Fruit fly (Drosophila melanogaster) whole organism, embryonic: ENCODE measurements around the gene CG32939.
A peak's percentile ranks its signal among the peaks of the same experiment; 100 is the strongest.

Experiments used
- Abd-B ChIP-seq: fragments of 200-800 bp; sonication (Bioruptor generic); optimal IDR thresholded peaks from 2 replicates; lab custom pipeline; 2018; ENCODE audit warnings: missing biosample characterization, mild to moderate bottlenecking, missing genetic modification characterization, moderate library complexity
- Atf6 ChIP-seq: fragments of 200-800 bp; sonication (Bioruptor generic); IDR thresholded peaks from 2 replicates; pipeline ENCODE4 v1.3.6; 2022; ENCODE audit warnings: missing biosample characterization, missing genetic modification characterization
- B-H1 ChIP-seq: fragments of 200-800 bp; sonication (Bioruptor generic); IDR thresholded peaks from 3 replicates; pipeline ENCODE4 v1.3.6; 2022; ENCODE audit warnings: missing biosample characterization, missing genetic modification characterization
- BtbVII ChIP-seq: fragments of 200-800 bp; sonication (Bioruptor generic); optimal IDR thresholded peaks from 3 replicates; lab custom pipeline; 2017; ENCODE audit warnings: missing biosample characterization, mild to moderate bottlenecking, missing genetic modification characterization
- CG1024 ChIP-seq: fragments of 200-800 bp; sonication (Bioruptor generic); IDR thresholded peaks from 2 replicates; pipeline ENCODE4 v1.3.6; 2022; ENCODE audit warnings: missing biosample characterization, missing genetic modification characterization
- CG11247 ChIP-seq: fragments of 200-800 bp; sonication (Bioruptor generic); IDR thresholded peaks from 2 replicates; pipeline ENCODE4 v1.3.6; 2022; ENCODE audit warnings: missing biosample characterization, missing genetic modification characterization
- CG11504 ChIP-seq: fragments of 200-800 bp; sonication (Bioruptor generic); optimal IDR thresholded peaks from 3 replicates; lab custom pipeline; 2019; ENCODE audit warnings: missing biosample characterization, mild to moderate bottlenecking, missing genetic modification characterization, moderate library complexity
- CG11696 ChIP-seq: fragments of 200-800 bp; sonication (Bioruptor generic); IDR thresholded peaks from 2 replicates; pipeline ENCODE4 v1.3.6; 2022; ENCODE audit warnings: missing biosample characterization, missing genetic modification characterization
- CG12071 ChIP-seq: fragments of 200-800 bp; sonication (Bioruptor generic); optimal IDR thresholded peaks from 3 replicates; lab custom pipeline; 2018; ENCODE audit warnings: missing biosample characterization, mild to moderate bottlenecking, missing genetic modification characterization
- CG12659 ChIP-seq: fragments of 200-800 bp; sonication (Bioruptor generic); optimal IDR thresholded peaks from 3 replicates; lab custom pipeline; 2017; ENCODE audit warnings: mild to moderate bottlenecking, missing biosample characterization, missing genetic modification reagents, missing genetic modification characterization
- CG15011 ChIP-seq: fragments of 200-800 bp; sonication (Bioruptor generic); optimal IDR thresholded peaks from 3 replicates; lab custom pipeline; 2018; ENCODE audit warnings: missing biosample characterization, mild to moderate bottlenecking, missing genetic modification characterization
- CG15479 ChIP-seq: fragments of 200-800 bp; sonication (Bioruptor generic); optimal IDR thresholded peaks from 3 replicates; lab custom pipeline; 2019; ENCODE audit warnings: missing biosample characterization, mild to moderate bottlenecking, missing genetic modification characterization, moderate library complexity
- CG17385 ChIP-seq: fragments of 200-800 bp; sonication (Bioruptor generic); optimal IDR thresholded peaks from 3 replicates; lab custom pipeline; 2018; ENCODE audit warnings: missing biosample characterization, mild to moderate bottlenecking, missing genetic modification characterization
- CG2120 ChIP-seq: fragments of 200-800 bp; sonication (Bioruptor generic); optimal IDR thresholded peaks from 3 replicates; lab custom pipeline; 2016; ENCODE audit warnings: missing biosample characterization, missing genetic modification characterization
- CG3281 ChIP-seq: fragments of 200-800 bp; sonication (Bioruptor generic); optimal IDR thresholded peaks from 3 replicates; lab custom pipeline; 2017; ENCODE audit warnings: missing biosample characterization, mild to moderate bottlenecking, missing genetic modification characterization
- CG33557 ChIP-seq: fragments of 200-800 bp; sonication (Bioruptor generic); optimal IDR thresholded peaks from 2 replicates; lab custom pipeline; 2019; ENCODE audit warnings: missing biosample characterization, mild to moderate bottlenecking, missing genetic modification characterization, moderate library complexity
- CG4360 ChIP-seq: fragments of 200-800 bp; sonication (Bioruptor generic); IDR thresholded peaks from 2 replicates; pipeline ENCODE4 v1.3.6; 2022; ENCODE audit warnings: missing biosample characterization, missing genetic modification characterization
- CG4617 ChIP-seq: fragments of 200-800 bp; sonication (Bioruptor generic); optimal IDR thresholded peaks from 3 replicates; lab custom pipeline; 2016; ENCODE audit warnings: missing biosample characterization, missing genetic modification characterization, borderline replicate concordance
- CG7786 ChIP-seq: fragments of 200-800 bp; sonication (Bioruptor generic); optimal IDR thresholded peaks from 2 replicates; lab custom pipeline; 2016; ENCODE audit warnings: missing biosample characterization, missing genetic modification characterization
- CG7987 ChIP-seq: fragments of 200-800 bp; sonication (Bioruptor generic); optimal IDR thresholded peaks from 2 replicates; lab custom pipeline; 2018; ENCODE audit warnings: missing biosample characterization, mild to moderate bottlenecking, missing genetic modification characterization, moderate library complexity
- CTCF ChIP-seq: fragments of 200-800 bp; sonication (Bioruptor generic); optimal IDR thresholded peaks from 2 replicates; lab custom pipeline; 2017; ENCODE audit warnings: missing biosample characterization, mild to moderate bottlenecking, missing genetic modification characterization, moderate library complexity
- Camta ChIP-seq: fragments of 200-800 bp; sonication (Bioruptor generic); optimal IDR thresholded peaks from 2 replicates; lab custom pipeline; 2016; ENCODE audit warnings: missing biosample characterization, missing genetic modification characterization
- CkIIα-i1 ChIP-seq: fragments of 200-800 bp; sonication (Bioruptor generic); IDR thresholded peaks from 2 replicates; pipeline ENCODE4 v1.3.6; 2022; ENCODE audit warnings: missing biosample characterization, missing genetic modification characterization
- D19B ChIP-seq: fragments of 200-800 bp; sonication (Bioruptor generic); optimal IDR thresholded peaks from 2 replicates; lab custom pipeline; 2017; ENCODE audit warnings: missing biosample characterization, mild to moderate bottlenecking, missing genetic modification characterization
- Fer2 ChIP-seq: fragments of 200-800 bp; sonication (Bioruptor generic); optimal IDR thresholded peaks from 2 replicates; lab custom pipeline; 2018; ENCODE audit warnings: missing biosample characterization, mild to moderate bottlenecking, missing genetic modification characterization, moderate library complexity
- Jarid2 ChIP-seq: fragments of 200-800 bp; sonication (Bioruptor generic); optimal IDR thresholded peaks from 3 replicates; lab custom pipeline; 2017; ENCODE audit warnings: mild to moderate bottlenecking, missing biosample characterization, missing genetic modification reagents, missing genetic modification characterization
- MBD-R2 ChIP-seq: fragments of 200-800 bp; sonication (Bioruptor generic); IDR thresholded peaks from 2 replicates; pipeline ENCODE4 v1.3.6; 2022; ENCODE audit warnings: missing biosample characterization, missing genetic modification characterization
- Meics ChIP-seq: fragments of 200-800 bp; sonication (Bioruptor generic); optimal IDR thresholded peaks from 2 replicates; lab custom pipeline; 2017; ENCODE audit warnings: missing biosample characterization, mild to moderate bottlenecking, missing genetic modification characterization
- NfI ChIP-seq: fragments of 200-800 bp; sonication (Bioruptor generic); optimal IDR thresholded peaks from 3 replicates; lab custom pipeline; 2018; ENCODE audit warnings: missing biosample characterization, mild to moderate bottlenecking, missing genetic modification characterization, moderate library complexity
- Opbp ChIP-seq: fragments of 200-800 bp; sonication (Bioruptor generic); IDR thresholded peaks from 3 replicates; pipeline ENCODE4 v1.3.6; 2022; ENCODE audit warnings: missing biosample characterization, missing genetic modification characterization; ENCODE audit not compliant: partially characterized antibody
- Xrp1 ChIP-seq: fragments of 200-800 bp; sonication (Bioruptor generic); IDR thresholded peaks from 2 replicates; pipeline ENCODE4 v1.3.6; 2022; ENCODE audit warnings: missing biosample characterization, missing genetic modification characterization
- abd-A ChIP-seq: fragments of 200-800 bp; sonication (Bioruptor generic); optimal IDR thresholded peaks from 3 replicates; lab custom pipeline; 2019; ENCODE audit warnings: missing biosample characterization, mild to moderate bottlenecking, missing genetic modification characterization, moderate library complexity
- aop ChIP-seq: fragments of 200-800 bp; sonication (Bioruptor generic); IDR thresholded peaks from 2 replicates; pipeline ENCODE4 v1.3.6; 2022; ENCODE audit warnings: missing biosample characterization, missing genetic modification characterization
- br ChIP-seq: fragments of >200 bp; optimal IDR thresholded peaks from 2 replicates; lab custom pipeline; 2017
- bsh ChIP-seq, 2 experiments: fragments of 200-800 bp; sonication (Bioruptor generic); optimal IDR thresholded peaks; 2 replicates each; lab custom pipeline; 2017 to 2018; ENCODE audit warnings: mild to moderate bottlenecking in 2 of 2, missing biosample characterization in 2 of 2, missing genetic modification characterization in 2 of 2, moderate library complexity in 1 of 2
- cg ChIP-seq: fragments of 200-800 bp; sonication (Bioruptor generic); optimal IDR thresholded peaks from 3 replicates; lab custom pipeline; 2019; ENCODE audit warnings: missing biosample characterization, mild to moderate bottlenecking, missing genetic modification characterization, moderate library complexity
- croc ChIP-seq: fragments of 200-800 bp; sonication (Bioruptor generic); conservative IDR thresholded peaks from 3 replicates; pipeline ENCODE4 v1.3.6; 2022; ENCODE audit warnings: missing biosample characterization, missing genetic modification characterization
- danr ChIP-seq: fragments of 200-800 bp; sonication (Bioruptor generic); IDR thresholded peaks from 2 replicates; pipeline ENCODE4 v1.3.6; 2022; ENCODE audit warnings: missing biosample characterization, missing genetic modification characterization
- dimm ChIP-seq: fragments of 200-800 bp; sonication (Bioruptor generic); IDR thresholded peaks from 2 replicates; pipeline ENCODE4 v1.3.6; 2022; ENCODE audit warnings: missing biosample characterization, missing genetic modification characterization
- dysf ChIP-seq: fragments of 200-800 bp; sonication (Bioruptor generic); IDR thresholded peaks from 3 replicates; pipeline ENCODE4 v1.3.6; 2022; ENCODE audit warnings: missing biosample characterization, missing genetic modification characterization
- gcm ChIP-seq: fragments of 200-800 bp; sonication (Bioruptor generic); optimal IDR thresholded peaks from 2 replicates; lab custom pipeline; 2019; ENCODE audit warnings: missing biosample characterization, mild to moderate bottlenecking, missing genetic modification characterization, moderate library complexity
- gro ChIP-seq: fragments of 200-800 bp; sonication (Bioruptor generic); optimal IDR thresholded peaks from 2 replicates; lab custom pipeline; 2016; ENCODE audit warnings: missing biosample characterization, missing genetic modification characterization
- gsb ChIP-seq: fragments of 200-800 bp; sonication (Bioruptor generic); IDR thresholded peaks from 2 replicates; pipeline ENCODE4 v1.3.6; 2022; ENCODE audit warnings: missing biosample characterization, missing genetic modification characterization
- mirr ChIP-seq: fragments of 200-800 bp; sonication (Bioruptor generic); optimal IDR thresholded peaks from 3 replicates; lab custom pipeline; 2018; ENCODE audit warnings: missing biosample characterization, mild to moderate bottlenecking, missing genetic modification characterization
- pho ChIP-seq: fragments of 200-800 bp; sonication (Bioruptor generic); optimal IDR thresholded peaks from 2 replicates; lab custom pipeline; 2016; ENCODE audit warnings: missing biosample characterization, missing genetic modification characterization
- psq ChIP-seq: fragments of 200-800 bp; sonication (Bioruptor generic); optimal IDR thresholded peaks from 2 replicates; lab custom pipeline; 2017; ENCODE audit warnings: missing biosample characterization, missing genetic modification characterization
- pum ChIP-seq: fragments of 200-800 bp; sonication (Bioruptor generic); optimal IDR thresholded peaks from 2 replicates; lab custom pipeline; 2016; ENCODE audit warnings: missing biosample characterization, missing genetic modification characterization
- rib ChIP-seq: fragments of 200-800 bp; sonication (Bioruptor generic); IDR thresholded peaks from 2 replicates; pipeline ENCODE4 v1.3.6; 2022; ENCODE audit warnings: missing biosample characterization, missing genetic modification characterization
- ro ChIP-seq: fragments of 200-800 bp; sonication (Bioruptor generic); IDR thresholded peaks from 2 replicates; pipeline ENCODE4 v1.3.6; 2022; ENCODE audit warnings: missing biosample characterization, missing genetic modification characterization
- schlank ChIP-seq: fragments of 200-800 bp; sonication (Bioruptor generic); optimal IDR thresholded peaks from 2 replicates; lab custom pipeline; 2018; ENCODE audit warnings: missing biosample characterization, mild to moderate bottlenecking, missing genetic modification characterization
- scrt ChIP-seq: fragments of 200-800 bp; sonication (Bioruptor generic); optimal IDR thresholded peaks from 2 replicates; lab custom pipeline; 2018; ENCODE audit warnings: missing biosample characterization, mild to moderate bottlenecking, missing genetic modification characterization, moderate library complexity
- seq ChIP-seq: fragments of 200-800 bp; sonication (Bioruptor generic); IDR thresholded peaks from 2 replicates; pipeline ENCODE4 v1.3.6; 2022; ENCODE audit warnings: missing biosample characterization, missing genetic modification characterization
- zen ChIP-seq: fragments of 200-800 bp; sonication (Bioruptor generic); optimal IDR thresholded peaks from 3 replicates; lab custom pipeline; 2018; ENCODE audit warnings: missing biosample characterization, mild to moderate bottlenecking, missing genetic modification characterization, moderate library complexity

Gene CG32939

dm6 chr3R:9677734-9678341 is 15.0 kb upstream of the CG32939 start, which contains the start of gene p23 (continued):
- TF ChIP-seq CG11504 (no peak), CG1024 (GFP tag; lab: Robert Waterston, UW) (no peak), rib (GFP tag; lab: Robert Waterston, UW) (no peak), danr (GFP tag; lab: Robert Waterston, UW) (no peak), zen (tag; lab: Kevin White, UChicago) (no peak), MBD-R2 (GFP tag; lab: Robert Waterston, UW) (peak; percentile 87), Xrp1 (GFP tag; lab: Robert Waterston, UW) (no peak), pho (GFP tag; lab: Kevin White, UChicago) (peak; percentile 24), Opbp (GFP tag; lab: Robert Waterston, UW) (peak; percentile 61; the same call in 2 of the 3 replicates), Abd-B (GFP tag; lab: Kevin White, UChicago) (no peak), CG12071 (no peak), CG2120 (GFP tag; lab: Kevin White, UChicago) (no peak), CG7987 (GFP tag; lab: Kevin White, UChicago) (peak; percentile 3), CG11247 (GFP tag; lab: Robert Waterston, UW) (no peak), mirr (no peak), ro (GFP tag; lab: Robert Waterston, UW) (no peak), CG11696 (GFP tag; lab: Robert Waterston, UW) (no peak), br (lab: Kevin White, UChicago) (no peak), cg (no peak), D19B (no peak), CG7786 (GFP tag; lab: Kevin White, UChicago) (no peak), Jarid2 (no peak), CG15479 (no peak), Meics (GFP tag; lab: Kevin White, UChicago) (no peak), CG17385 (GFP tag; lab: Kevin White, UChicago) (no peak), CG4617 (GFP tag; lab: Kevin White, UChicago) (peak; percentile 81), CG15011 (no peak), pum (GFP tag; lab: Kevin White, UChicago) (no peak), Fer2 (tag; lab: Kevin White, UChicago) (no peak), abd-A (no peak), CG4360 (GFP tag; lab: Robert Waterston, UW) (no peak), schlank (tag; lab: Kevin White, UChicago) (no peak), B-H1 (GFP tag; lab: Robert Waterston, UW) (no peak), psq (GFP tag; lab: Kevin White, UChicago) (no peak), CG33557 (GFP tag; lab: Kevin White, UChicago) (no peak)

dm6 chr3R:9679746-9680145 is 13.1 kb upstream of the CG32939 start, which contains the start of gene nmdyn-D7:
Gene nmdyn-D7, plus strand, starts transcription at chr3R:9679939.
- no peak for TF ChIP-seq NfI
- TF ChIP-seq Atf6 (GFP tag; lab: Robert Waterston, UW): no peak
- no peak for TF ChIP-seq gro
- TF ChIP-seq Meics (GFP tag; lab: Kevin White, UChicago): no peak
- TF ChIP-seq CTCF (GFP tag; lab: Kevin White, UChicago): no peak
- TF ChIP-seq pum (GFP tag; lab: Kevin White, UChicago): no peak
- TF ChIP-seq dysf: no peak
- no peak for TF ChIP-seq gsb (GFP tag; lab: Robert Waterston, UW)
- no peak for TF ChIP-seq CG12659 (GFP tag; lab: Kevin White, UChicago)
- no peak for TF ChIP-seq aop (GFP tag; lab: Robert Waterston, UW)
- TF ChIP-seq CG3281 (GFP tag; lab: Kevin White, UChicago): no peak
- no peak for TF ChIP-seq gcm
- no peak for TF ChIP-seq CG33557 (GFP tag; lab: Kevin White, UChicago)
- no peak for TF ChIP-seq CkIIα-i1 (GFP tag; lab: Robert Waterston, UW)
- TF ChIP-seq Camta (GFP tag; lab: Kevin White, UChicago): no peak
- no peak for TF ChIP-seq croc (GFP tag; lab: Robert Waterston, UW)
- TF ChIP-seq bsh (GFP tag; optimal IDR thresholded peaks at IDR 0.05; lab: Kevin White, UChicago): no peak
- no peak for TF ChIP-seq seq (GFP tag; lab: Robert Waterston, UW)
- no peak for TF ChIP-seq scrt (GFP tag; lab: Kevin White, UChicago)
- TF ChIP-seq BtbVII: no peak
- no peak for TF ChIP-seq dimm
